Worm (Caenorhabditis elegans): ENCODE data around the gene rps-11.
A peak's percentile ranks its signal among the peaks of the same experiment; 100 is the strongest.

Gene rps-11

DNA sequence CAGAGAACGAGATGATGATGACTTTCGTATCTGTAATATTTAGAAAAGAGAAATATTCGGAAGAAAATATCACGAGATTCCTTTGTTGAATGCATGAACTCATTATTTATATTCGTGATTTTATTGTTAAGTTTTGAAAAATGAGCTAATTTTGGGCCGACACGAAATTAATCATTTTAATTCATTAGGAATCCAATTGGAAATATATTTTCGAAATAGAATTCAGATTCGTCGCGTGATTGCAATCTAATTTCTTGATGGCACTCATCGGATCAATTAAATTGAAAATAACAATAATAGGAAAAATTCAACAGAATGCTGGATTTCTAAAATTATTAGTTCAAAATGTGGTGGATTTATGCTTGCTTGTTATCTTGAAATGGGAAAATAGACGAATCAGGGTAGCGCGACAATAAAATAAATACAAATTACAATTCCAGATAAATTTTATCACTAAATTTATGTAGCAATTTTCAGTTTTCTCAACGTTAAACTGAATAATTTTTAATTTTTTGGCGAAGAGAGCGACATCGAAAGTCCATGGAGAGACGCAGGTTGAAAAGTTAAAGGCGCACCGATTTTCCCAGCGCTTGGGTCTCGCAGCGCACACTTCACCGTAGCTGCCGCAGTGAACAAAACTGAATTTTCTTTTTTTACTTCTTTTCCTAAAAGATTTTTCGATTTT, 578 bp upstream of the rps-11 start (continued):
- TF ChIP-seq Y95B8A.8 (GFP tag; IDR thresholded peaks at IDR 0.05) (no peak), ceh-27 (GFP tag; optimal IDR thresholded peaks at IDR 0.05) (peak; percentile 32), mel-28 (tag; optimal IDR thresholded peaks at IDR 0.05; ENCODE audit: borderline replicate concordance) (no peak), dox-1 (GFP tag; IDR thresholded peaks at IDR 0.05) (peak; percentile 62; the same call in 1 of the 2 replicates), Y53G8AR.9 (GFP tag; conservative IDR thresholded peaks at IDR 0.05) (peak; percentile 35; the same call in 1 of the 2 replicates), sea-2 (GFP tag; IDR thresholded peaks at IDR 0.05) (no peak), snpc-1.3 (tag; optimal IDR thresholded peaks at IDR 0.05; ENCODE audit: insufficient read depth) (peak; percentile 79), ztf-6 (GFP tag; IDR thresholded peaks at IDR 0.05) (no peak), hmg-20 (GFP tag; IDR thresholded peaks at IDR 0.05) (0 out of 2 replicates have a peak, but pooled peaks have one; percentile 32), snpc-3.4 (tag; optimal IDR thresholded peaks at IDR 0.05) (peak; percentile 80), F55B11.4 (tag; optimal IDR thresholded peaks at IDR 0.05; ENCODE audit: borderline replicate concordance, insufficient read depth) (no peak), B0035.1 (tag; optimal IDR thresholded peaks at IDR 0.05) (peak; percentile 43), cebp-1 (GFP tag; IDR thresholded peaks at IDR 0.05) (no peak), cebp-1 (tag; optimal IDR thresholded peaks at IDR 0.05) (peak; percentile 57), nhr-80 (tag; optimal IDR thresholded peaks at IDR 0.05) (no peak), rcor-1 (GFP tag; IDR thresholded peaks at IDR 0.05) (no peak), attf-5 (GFP tag; optimal IDR thresholded peaks at IDR 0.05) (peak; percentile 30), F49E8.2 (tag; optimal IDR thresholded peaks at IDR 0.05; ENCODE audit: insufficient read depth) (peak; percentile 78), ZK185.1 (tag; optimal IDR thresholded peaks at IDR 0.05; ENCODE audit: poor library complexity, severe bottlenecking) (peak; percentile 62), ama-1 (optimal IDR thresholded peaks at IDR 0.05) (no peak), ama-1 (GFP tag; optimal IDR thresholded peaks at IDR 0.05) (peak; percentile 47 to 51), unc-130 (GFP tag; optimal IDR thresholded peaks at IDR 0.05) (peak; percentile 54), ets-4 (GFP tag; optimal IDR thresholded peaks at IDR 0.05) (no peak), madf-10 (tag; optimal IDR thresholded peaks at IDR 0.05) (peak; percentile 11), let-526 (GFP tag; IDR thresholded peaks at IDR 0.05) (no peak)

DNA sequence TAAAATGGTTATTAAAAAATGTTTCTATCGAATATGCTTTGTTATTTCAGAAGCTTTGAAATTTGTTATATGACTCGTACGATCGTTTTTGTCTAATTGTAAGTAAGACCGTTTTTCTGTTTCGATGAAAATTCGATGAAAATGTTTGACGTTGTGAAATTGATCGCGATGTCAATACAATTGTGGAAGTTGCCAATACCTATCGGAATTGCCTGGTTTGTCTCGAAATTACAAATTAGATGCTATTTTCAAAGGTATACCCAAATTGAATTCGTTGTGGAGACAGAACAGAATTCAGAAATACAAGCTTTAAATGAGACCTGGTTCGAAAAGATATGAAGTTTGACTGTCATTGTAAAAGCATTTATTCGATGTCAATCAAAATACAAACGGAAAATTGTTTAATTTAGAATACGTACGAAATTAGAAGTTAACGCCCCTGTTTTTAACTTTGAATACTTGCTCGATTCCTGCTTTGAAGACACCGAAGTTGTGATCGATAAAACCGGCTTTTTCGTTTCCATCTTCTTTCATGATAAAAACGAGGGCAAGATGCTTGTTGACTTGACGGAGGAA, 912 bp downstream of the rps-11 start:
- TF ChIP-seq him-1 (tag; optimal IDR thresholded peaks at IDR 0.05) (peak; percentile 30), hrde-1 (tag; optimal IDR thresholded peaks at IDR 0.05; ENCODE audit: borderline replicate concordance) (peak; percentile 68), madf-6 (GFP tag; IDR thresholded peaks at IDR 0.05) (peak; percentile 44; the same call in 1 of the 2 replicates), ztf-25 (GFP tag; IDR thresholded peaks at IDR 0.05) (no peak), Y67H2A.10 (GFP tag; conservative IDR thresholded peaks at IDR 0.05) (no peak), ekl-4 (GFP tag; IDR thresholded peaks at IDR 0.05) (peak; percentile 56; the same call in 1 of the 2 replicates), bed-1 (GFP tag; IDR thresholded peaks at IDR 0.05) (no peak), snpc-4 (GFP tag; optimal IDR thresholded peaks at IDR 0.05) (no peak), snpc-4 (tag; optimal IDR thresholded peaks at IDR 0.05) (peak in 1 of 4 experiments; percentile 49), Y53G8AR.9 (GFP tag; conservative IDR thresholded peaks at IDR 0.05) (peak; percentile 48; the same call in 1 of the 2 replicates), pbrm-1 (GFP tag; IDR thresholded peaks at IDR 0.05) (0 out of 2 replicates have a peak, but pooled peaks have one; percentile 43), attf-6 (GFP tag; IDR thresholded peaks at IDR 0.05) (peak; percentile 63; the same call in 1 of the 2 replicates), lin-26 (GFP tag; IDR thresholded peaks at IDR 0.05) (no peak), hmg-20 (GFP tag; IDR thresholded peaks at IDR 0.05) (no peak), mel-28 (tag; optimal IDR thresholded peaks at IDR 0.05; ENCODE audit: borderline replicate concordance) (no peak), snpc-1.1 (tag; optimal IDR thresholded peaks at IDR 0.05; ENCODE audit: insufficient read depth) (peak; percentile 32), F52B5.7 (tag; optimal IDR thresholded peaks at IDR 0.05) (no peak), F49E8.2 (tag; optimal IDR thresholded peaks at IDR 0.05; ENCODE audit: insufficient read depth) (peak; percentile 39), madf-3 (GFP tag; IDR thresholded peaks at IDR 0.05) (0 out of 2 replicates have a peak, but pooled peaks have one; percentile 66), bed-2 (GFP tag; IDR thresholded peaks at IDR 0.05) (no peak), F33H1.4 (GFP tag; IDR thresholded peaks at IDR 0.05) (peak; percentile 37), B0336.3 (GFP tag; IDR thresholded peaks at IDR 0.05) (peak; percentile 58; the same call in 1 of the 2 replicates), efl-1 (GFP tag; optimal IDR thresholded peaks at IDR 0.05) (no peak)

Measured in whole organism, young adult.